Worm (Caenorhabditis elegans): ENCODE results near the gene K01B6.3.

ce11 chrIII:9346114-9346513 lies 46.1 kb downstream of the K01B6.3 start:
- TF ChIP-seq pqm-1 (tag; optimal IDR thresholded peaks at IDR 0.05) (no peak), arid-1 (GFP tag; conservative IDR thresholded peaks at IDR 0.05) (no peak), hlh-11 (tag; optimal IDR thresholded peaks at IDR 0.05) (peak; percentile 16)
